Worm (Caenorhabditis elegans): ENCODE measurements around the gene T01E8.1.

The T01E8.1 gene

DNA sequence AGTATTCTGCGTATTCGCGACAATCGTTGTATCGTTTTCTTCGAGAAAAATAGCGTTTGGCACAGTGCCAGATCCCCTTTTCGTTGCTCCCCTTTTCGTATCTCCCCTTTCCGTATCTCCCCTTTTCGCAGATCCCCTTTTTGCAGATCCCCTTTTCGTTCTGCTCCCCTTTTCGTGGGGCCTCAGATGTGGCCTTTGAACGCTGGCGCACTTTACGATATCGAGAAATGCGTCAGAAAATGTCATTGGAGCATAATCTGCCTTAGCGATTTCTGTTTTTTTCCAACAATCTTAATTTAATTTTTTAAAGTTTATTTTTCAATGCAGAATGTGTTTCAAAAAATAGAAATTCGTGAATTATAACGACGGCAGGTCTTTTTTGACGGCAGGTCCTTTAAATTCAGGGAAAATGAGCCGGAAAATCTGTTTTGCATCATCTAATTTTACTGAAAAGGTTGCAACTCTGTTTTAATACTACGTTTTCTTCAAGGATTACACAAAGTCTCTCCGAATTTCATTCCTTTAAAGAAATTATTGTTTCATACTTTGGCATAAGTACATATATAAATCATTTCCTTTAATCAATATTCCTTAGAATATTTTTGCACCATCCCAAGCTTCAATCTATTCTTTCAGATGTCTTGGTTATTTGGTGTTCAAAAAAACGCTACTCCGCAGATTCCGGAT is 42.0 kb downstream of the T01E8.1 start, which contains the start of gene atad-3 (continued):
- peak; percentile 77 for TF ChIP-seq vab-15 (tag; optimal IDR thresholded peaks at IDR 0.05)
- TF ChIP-seq fkh-8 (tag; optimal IDR thresholded peaks at IDR 0.05): peak; percentile 93
- TF ChIP-seq blmp-1 (tag; optimal IDR thresholded peaks at IDR 0.05): peak; percentile 49
- no peak for TF ChIP-seq tlp-1 (tag; optimal IDR thresholded peaks at IDR 0.05)
- no peak for TF ChIP-seq sptf-1 (tag; optimal IDR thresholded peaks at IDR 0.05)
- peak; percentile 70 for TF ChIP-seq nhr-237 (tag; optimal IDR thresholded peaks at IDR 0.05)
- no peak for TF ChIP-seq unc-62 (GFP tag; optimal IDR thresholded peaks at IDR 0.05)
- TF ChIP-seq elt-3 (tag; optimal IDR thresholded peaks at IDR 0.05): peak in 3 of 6 experiments; percentile 48 to 65 (median 58)
- TF ChIP-seq lin-15B (tag; optimal IDR thresholded peaks at IDR 0.05): peak; percentile 85
- TF ChIP-seq dpl-1 (GFP tag; optimal IDR thresholded peaks at IDR 0.05): peak; percentile 78 to 84 (median 81)
- TF ChIP-seq pag-3 (tag; optimal IDR thresholded peaks at IDR 0.05; ENCODE audit: borderline replicate concordance, insufficient read depth): no peak
- peak; percentile 80 to 88 for TF ChIP-seq lin-35 (GFP tag; optimal IDR thresholded peaks at IDR 0.05)
- peak; percentile 92 for TF ChIP-seq snu-23 (GFP tag; optimal IDR thresholded peaks at IDR 0.05)
- TF ChIP-seq swsn-7 (tag; optimal IDR thresholded peaks at IDR 0.05): peak; percentile 88
- TF ChIP-seq efl-1 (optimal IDR thresholded peaks at IDR 0.05): peak; percentile 87 to 89
- TF ChIP-seq efl-1 (GFP tag; optimal IDR thresholded peaks at IDR 0.05 in 1 of 2): peak; percentile 79 to 98
- peak; percentile 44 for TF ChIP-seq lin-39 (tag; optimal IDR thresholded peaks at IDR 0.05)
- TF ChIP-seq unc-130 (tag; optimal IDR thresholded peaks at IDR 0.05): peak; percentile 27
- peak in 1 of 2 experiments; percentile 91 for TF ChIP-seq ztf-11 (tag; optimal IDR thresholded peaks at IDR 0.05)
- no peak for TF ChIP-seq ets-5 (GFP tag; IDR thresholded peaks at IDR 0.05)
- peak; percentile 92 for TF ChIP-seq nhr-20 (tag; optimal IDR thresholded peaks at IDR 0.05)
- TF ChIP-seq F16B12.6 (tag; optimal IDR thresholded peaks at IDR 0.05): peak; percentile 67
- TF ChIP-seq hlh-17 (GFP tag; optimal IDR thresholded peaks at IDR 0.05; ENCODE audit: borderline replicate concordance): no peak
- no peak for TF ChIP-seq alr-1 (tag; optimal IDR thresholded peaks at IDR 0.05; ENCODE audit: borderline replicate concordance)
- TF ChIP-seq ceh-63 (GFP tag; optimal IDR thresholded peaks at IDR 0.05): peak; percentile 83
- peak; percentile 95 for TF ChIP-seq mab-9 (GFP tag; IDR thresholded peaks at IDR 0.05)
- TF ChIP-seq fkh-4 (tag; optimal IDR thresholded peaks at IDR 0.05; ENCODE audit: borderline replicate concordance): peak; percentile 50
- no peak for TF ChIP-seq ama-1 (optimal IDR thresholded peaks at IDR 0.05)
- TF ChIP-seq C04F5.9 (tag; optimal IDR thresholded peaks at IDR 0.05): peak; percentile 83
- no peak for TF ChIP-seq zag-1 (tag; optimal IDR thresholded peaks at IDR 0.05)
- TF ChIP-seq lin-14 (GFP tag; optimal IDR thresholded peaks at IDR 0.05): peak; percentile 93
- peak; percentile 66 for TF ChIP-seq fkh-10 (GFP tag; optimal IDR thresholded peaks at IDR 0.05)
- TF ChIP-seq nhr-47 (tag; optimal IDR thresholded peaks at IDR 0.05): peak; percentile 93
- peak in 1 of 2 experiments; percentile 75 for TF ChIP-seq mdl-1 (tag; optimal IDR thresholded peaks at IDR 0.05)
- no peak for TF ChIP-seq nhr-12 (tag; optimal IDR thresholded peaks at IDR 0.05)
- TF ChIP-seq lin-13 (GFP tag; optimal IDR thresholded peaks at IDR 0.05): peak; percentile 90
- TF ChIP-seq hlh-4 (tag; optimal IDR thresholded peaks at IDR 0.05): no peak
- peak; percentile 64 for TF ChIP-seq ceh-8 (GFP tag; optimal IDR thresholded peaks at IDR 0.05)
- TF ChIP-seq rnt-1 (tag; optimal IDR thresholded peaks at IDR 0.05): peak; percentile 99
- TF ChIP-seq sox-4 (tag; optimal IDR thresholded peaks at IDR 0.05): peak; percentile 66
- no peak for TF ChIP-seq egl-27 (tag; optimal IDR thresholded peaks at IDR 0.05)

DNA sequence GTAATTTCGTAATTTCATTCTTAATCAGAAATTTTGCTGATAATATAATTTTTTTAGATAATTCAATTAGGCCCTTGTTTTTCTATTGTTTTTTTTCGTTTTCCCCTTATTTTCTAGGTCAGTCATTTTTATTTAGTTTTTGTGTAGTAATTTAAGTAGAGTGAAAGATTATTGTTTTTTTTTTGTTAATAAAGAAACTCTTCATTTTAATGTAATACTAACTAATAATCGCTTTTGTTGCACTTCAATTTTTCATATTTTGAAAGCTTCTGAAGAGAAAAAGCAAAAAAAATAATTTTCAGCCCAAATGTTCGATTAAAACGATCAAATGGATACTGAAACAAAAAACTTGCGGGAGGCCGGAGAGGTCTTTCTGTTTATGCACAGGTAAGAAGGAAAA is 44.4 kb downstream of the T01E8.1 start, which contains the start of gene F54B3.1:
Gene F54B3.1 (plus strand): TSS at position 301 of the 400 bp plus-strand sequence.
- TF ChIP-seq aly-2 (tag; optimal IDR thresholded peaks at IDR 0.05): peak; percentile 22
- no peak for TF ChIP-seq unc-30 (tag; optimal IDR thresholded peaks at IDR 0.05)
- no peak for TF ChIP-seq efl-1 (optimal IDR thresholded peaks at IDR 0.05)
- TF ChIP-seq efl-1 (GFP tag; optimal IDR thresholded peaks at IDR 0.05 in 1 of 2): peak in 1 of 2 experiments; percentile 1

Data from whole organism, L1 larva.